Fruit fly (Drosophila melanogaster) whole organism, wandering third instar larva: ENCODE data around the gene nSyb.

Source experiments
- Abd-B ChIP-seq: fragments of >200 bp; optimal IDR thresholded peaks from 2 replicates; lab custom pipeline; 2017; ENCODE audit warnings: missing biosample characterization, missing genetic modification characterization
- CG32264 ChIP-seq: fragments of 200-800 bp; sonication (Bioruptor generic); optimal IDR thresholded peaks from 2 replicates; lab custom pipeline; 2016; ENCODE audit warnings: missing biosample characterization, missing genetic modification characterization
- CG9705 ChIP-seq: fragments of 200-800 bp; sonication (Bioruptor generic); optimal IDR thresholded peaks from 2 replicates; lab custom pipeline; 2018; ENCODE audit warnings: missing biosample characterization, mild to moderate bottlenecking, missing genetic modification characterization
- Dfd ChIP-seq: fragments of >200 bp; optimal IDR thresholded peaks from 2 replicates; lab custom pipeline; 2017; ENCODE audit warnings: missing biosample characterization, missing genetic modification characterization
- Dif ChIP-seq: fragments of 200-275, 200-300 bp; sonication (Bioruptor generic); optimal IDR thresholded peaks from 2 replicates; lab custom pipeline; 2018; ENCODE audit warnings: missing biosample characterization, missing genetic modification characterization; ENCODE audit not compliant: partially characterized antibody
- GATAd ChIP-seq: sonication (Bioruptor generic); optimal IDR thresholded peaks from 2 replicates; lab custom pipeline; 2016; ENCODE audit warnings: missing biosample characterization, missing genetic modification characterization
- HLH106 ChIP-seq: fragments of 200-800 bp; optimal IDR thresholded peaks from 3 replicates; lab custom pipeline; 2019; ENCODE audit warnings: missing biosample characterization, mild to moderate bottlenecking, missing genetic modification characterization, moderate library complexity
- Hnf4 ChIP-seq: fragments of 200-800 bp; sonication (Bioruptor generic); optimal IDR thresholded peaks from 2 replicates; lab custom pipeline; 2016; ENCODE audit warnings: missing biosample characterization, mild to moderate bottlenecking, missing genetic modification characterization
- Hr78 ChIP-seq: fragments of >200 bp; optimal IDR thresholded peaks from 2 replicates; lab custom pipeline; 2017; ENCODE audit warnings: missing biosample characterization, missing genetic modification characterization
- Hr83 ChIP-seq: fragments of 200-300 bp; sonication (Bioruptor generic); optimal IDR thresholded peaks from 2 replicates; lab custom pipeline; 2016; ENCODE audit warnings: missing biosample characterization, mild to moderate bottlenecking, missing genetic modification characterization, moderate library complexity; ENCODE audit not compliant: poor library complexity, severe bottlenecking
- Jra ChIP-seq: sonication (Bioruptor generic); optimal IDR thresholded peaks from 2 replicates; lab custom pipeline; 2016; ENCODE audit warnings: missing biosample characterization, missing genetic modification characterization
- Mio ChIP-seq: sonication (Bioruptor generic); optimal IDR thresholded peaks from 2 replicates; lab custom pipeline; 2016; ENCODE audit warnings: missing biosample characterization, missing genetic modification characterization
- Myc ChIP-seq: fragments of >200 bp; optimal IDR thresholded peaks from 2 replicates; lab custom pipeline; 2017
- OdsH ChIP-seq: fragments of 200-800 bp; sonication (Bioruptor generic); optimal IDR thresholded peaks from 2 replicates; lab custom pipeline; 2016; ENCODE audit warnings: missing biosample characterization, mild to moderate bottlenecking, missing genetic modification characterization
- Rel ChIP-seq, 2 experiments: fragments of 200-800 bp; sonication (Bioruptor generic) in 1 of 2; optimal IDR thresholded peaks; 2 replicates in 1 of 2; 3 replicates in 1 of 2; lab custom pipeline; 2016 to 2019; ENCODE audit warnings: mild to moderate bottlenecking in 2 of 2, missing biosample characterization in 2 of 2, missing genetic modification characterization in 2 of 2, moderate library complexity in 1 of 2
- Sp1 ChIP-seq: fragments of 200-800 bp; sonication (Bioruptor generic); optimal IDR thresholded peaks from 3 replicates; lab custom pipeline; 2019; ENCODE audit warnings: missing biosample characterization, mild to moderate bottlenecking, missing genetic modification characterization, moderate library complexity
- Vsx2 ChIP-seq: fragments of 200-300, 225-300 bp; sonication (Bioruptor generic); optimal IDR thresholded peaks from 2 replicates; lab custom pipeline; 2018; ENCODE audit warnings: missing biosample characterization, missing genetic modification characterization; ENCODE audit not compliant: partially characterized antibody
- br ChIP-seq: fragments of 200-800 bp; sonication (Bioruptor generic); optimal IDR thresholded peaks from 2 replicates; lab custom pipeline; 2016; ENCODE audit warnings: missing biosample characterization, missing genetic modification characterization
- brk ChIP-seq: fragments of 200-800 bp; sonication (Bioruptor generic); optimal IDR thresholded peaks from 2 replicates; lab custom pipeline; 2016; ENCODE audit warnings: missing biosample characterization, mild to moderate bottlenecking, missing genetic modification characterization
- dl ChIP-seq, 2 experiments: fragments of 175-275, 200-275 bp in 1 of 2; fragments of 200-275 bp in 1 of 2; sonication (Bioruptor generic); optimal IDR thresholded peaks; lab custom pipeline; 2018; ENCODE audit warnings: mild to moderate bottlenecking in 2 of 2, missing biosample characterization in 2 of 2, missing genetic modification characterization in 2 of 2, moderate library complexity in 2 of 2; ENCODE audit not compliant: partially characterized antibody in 2 of 2, insufficient read depth in 1 of 2
- dmrt93B ChIP-seq: fragments of 200-800 bp; sonication (Bioruptor generic); optimal IDR thresholded peaks from 2 replicates; lab custom pipeline; 2018; ENCODE audit warnings: missing biosample characterization, mild to moderate bottlenecking, missing genetic modification characterization
- dsf ChIP-seq: sonication (Bioruptor generic); optimal IDR thresholded peaks from 2 replicates; lab custom pipeline; 2016; ENCODE audit warnings: missing biosample characterization, missing genetic modification characterization, borderline replicate concordance
- ey ChIP-seq: fragments of 200-800 bp; sonication (Bioruptor generic); optimal IDR thresholded peaks from 2 replicates; lab custom pipeline; 2016; ENCODE audit warnings: missing biosample characterization, missing genetic modification characterization
- fru ChIP-seq: fragments of 200-800 bp; sonication (Bioruptor generic); optimal IDR thresholded peaks from 3 replicates; lab custom pipeline; 2016; ENCODE audit warnings: missing biosample characterization, mild to moderate bottlenecking, missing genetic modification characterization
- h ChIP-seq: fragments of 200-800 bp; sonication (Bioruptor generic); optimal IDR thresholded peaks from 3 replicates; lab custom pipeline; 2016; ENCODE audit warnings: missing biosample characterization, mild to moderate bottlenecking, missing genetic modification characterization
- jim ChIP-seq: fragments of 175-275, 200-325 bp; sonication (Bioruptor generic); optimal IDR thresholded peaks from 2 replicates; lab custom pipeline; 2016; ENCODE audit warnings: missing biosample characterization, mild to moderate bottlenecking, missing genetic modification characterization
- lola ChIP-seq: fragments of >200 bp; optimal IDR thresholded peaks from 2 replicates; lab custom pipeline; 2017; ENCODE audit warnings: missing biosample characterization, missing genetic modification characterization
- pan ChIP-seq: fragments of >200 bp; optimal IDR thresholded peaks from 2 replicates; lab custom pipeline; 2017
- psq ChIP-seq: fragments of 200-800 bp; sonication (Bioruptor generic); optimal IDR thresholded peaks from 3 replicates; lab custom pipeline; 2017; ENCODE audit warnings: missing biosample characterization, mild to moderate bottlenecking, missing genetic modification characterization, moderate library complexity
- rgr ChIP-seq: fragments of 200-800 bp; sonication (Bioruptor generic); optimal IDR thresholded peaks from 3 replicates; lab custom pipeline; 2016; ENCODE audit warnings: missing biosample characterization, mild to moderate bottlenecking, missing genetic modification characterization
- sage ChIP-seq: fragments of 200-800 bp; sonication (Bioruptor generic); optimal IDR thresholded peaks from 2 replicates; lab custom pipeline; 2016; ENCODE audit warnings: missing biosample characterization, mild to moderate bottlenecking, missing genetic modification characterization
- sv ChIP-seq: fragments of 200-800 bp; sonication (Bioruptor generic); optimal IDR thresholded peaks from 3 replicates; lab custom pipeline; 2016; ENCODE audit warnings: missing biosample characterization, missing genetic modification characterization
- tai ChIP-seq: sonication (Bioruptor generic); optimal IDR thresholded peaks from 2 replicates; lab custom pipeline; 2016; ENCODE audit warnings: missing biosample characterization, missing genetic modification characterization
- usp ChIP-seq: fragments of >200 bp; optimal IDR thresholded peaks from 2 replicates; lab custom pipeline; 2017; ENCODE audit warnings: missing biosample characterization, missing genetic modification characterization
- woc ChIP-seq: sonication (Bioruptor generic); optimal IDR thresholded peaks from 2 replicates; lab custom pipeline; 2016; ENCODE audit warnings: missing biosample characterization, mild to moderate bottlenecking, missing genetic modification characterization

The nSyb gene

dm6 chr3L:1653752-1654151, 16.2 kb upstream of the nSyb start:
- TF ChIP-seq lola (GFP tag; lab: Kevin White, UChicago), result no peak
- TF ChIP-seq rgr (GFP tag; lab: Kevin White, UChicago), result no peak
- no peak for TF ChIP-seq Hnf4 (GFP tag; lab: Kevin White, UChicago)
- TF ChIP-seq Hr83 (GFP tag; lab: Kevin White, UChicago), result no peak
- TF ChIP-seq sage (GFP tag; lab: Kevin White, UChicago), result no peak
- TF ChIP-seq jim (GFP tag; lab: Kevin White, UChicago), result no peak
- no peak for TF ChIP-seq CG32264 (GFP tag; lab: Kevin White, UChicago)
- no peak for TF ChIP-seq Abd-B (GFP tag; lab: Kevin White, UChicago)

- TF ChIP-seq Hr83 (GFP tag; lab: Kevin White, UChicago) (peak; percentile 35), Mio (no peak)
These were observed 15.2 kb upstream of the nSyb start, which contains the start of the genes CG7970 and Vta1 for dm6 chr3L:1652700-1653200. CG7970 (plus strand) TSS chr3L:1652750. Vta1 (minus strand) TSS chr3L:1652900.

- TF ChIP-seq sage (GFP tag; lab: Kevin White, UChicago) (no peak), lola (GFP tag; lab: Kevin White, UChicago) (no peak), sv (GFP tag; lab: Kevin White, UChicago) (no peak), pan (no peak), HLH106 (tag; lab: Kevin White, UChicago) (no peak), tai (GFP tag; lab: Kevin White, UChicago) (no peak), br (GFP tag; lab: Kevin White, UChicago) (no peak), h (GFP tag; lab: Kevin White, UChicago) (no peak), usp (GFP tag; lab: Kevin White, UChicago) (no peak), fru (no peak), ey (GFP tag; lab: Kevin White, UChicago) (no peak), Vsx2 (GFP tag; lab: Kevin White, UChicago) (no peak), Hr83 (GFP tag; lab: Kevin White, UChicago) (no peak)
These were observed 11.8 kb upstream of the nSyb start for dm6 chr3L:1649363-1649762.

dm6 chr3L:1648690-1649355, 11.3 kb upstream of the nSyb start, which contains the start of gene CG13920:
CG13920 (plus strand) TSS chr3L:1648944.
- TF ChIP-seq h (GFP tag; lab: Kevin White, UChicago), result no peak
- TF ChIP-seq Dif (GFP tag; lab: Kevin White, UChicago), result peak; percentile 10

- peak; percentile 37 for TF ChIP-seq ey (GFP tag; lab: Kevin White, UChicago)
- no peak for TF ChIP-seq Hr78
- TF ChIP-seq Rel (GFP tag; optimal IDR thresholded peaks at IDR 0.05; lab: Kevin White, UChicago), result no peak
- TF ChIP-seq Rel (tag; optimal IDR thresholded peaks at IDR 0.05; lab: Kevin White, UChicago), result no peak
- TF ChIP-seq dsf, result no peak
- peak; percentile 38 for TF ChIP-seq sv (GFP tag; lab: Kevin White, UChicago)
- TF ChIP-seq Myc, result peak; percentile 51
- peak; percentile 80 for TF ChIP-seq Hnf4 (GFP tag; lab: Kevin White, UChicago)
- no peak for TF ChIP-seq dl (GFP tag; optimal IDR thresholded peaks at IDR 0.05; lab: Kevin White, UChicago; ENCODE audit: insufficient read depth in 1 of 2, partially characterized antibody in 2 of 2)
- no peak for TF ChIP-seq fru
- TF ChIP-seq Dif (GFP tag; lab: Kevin White, UChicago), result peak; percentile 25
- no peak for TF ChIP-seq CG9705 (GFP tag; lab: Kevin White, UChicago)
- no peak for TF ChIP-seq GATAd (GFP tag; lab: Kevin White, UChicago)
- TF ChIP-seq Jra (GFP tag; lab: Kevin White, UChicago), result no peak
- TF ChIP-seq sage (GFP tag; lab: Kevin White, UChicago), result no peak
- no peak for TF ChIP-seq HLH106 (tag; lab: Kevin White, UChicago)
- TF ChIP-seq brk (GFP tag; lab: Kevin White, UChicago), result no peak
- no peak for TF ChIP-seq jim (GFP tag; lab: Kevin White, UChicago)
- peak; percentile 2 for TF ChIP-seq psq (GFP tag; lab: Kevin White, UChicago)
- peak; percentile 16 for TF ChIP-seq OdsH (GFP tag; lab: Kevin White, UChicago)
- TF ChIP-seq Vsx2 (GFP tag; lab: Kevin White, UChicago), result no peak
- no peak for TF ChIP-seq Mio
- TF ChIP-seq woc (GFP tag; lab: Kevin White, UChicago), result no peak
- TF ChIP-seq tai (GFP tag; lab: Kevin White, UChicago), result no peak
- peak; percentile 86 for TF ChIP-seq Hr83 (GFP tag; lab: Kevin White, UChicago)
- TF ChIP-seq br (GFP tag; lab: Kevin White, UChicago), result no peak
- no peak for TF ChIP-seq CG32264 (GFP tag; lab: Kevin White, UChicago)
- TF ChIP-seq lola (GFP tag; lab: Kevin White, UChicago), result no peak
- peak; percentile 67 for TF ChIP-seq rgr (GFP tag; lab: Kevin White, UChicago)
- no peak for TF ChIP-seq dmrt93B (GFP tag; lab: Kevin White, UChicago)
- no peak for TF ChIP-seq Sp1 (GFP tag; lab: Kevin White, UChicago)
- TF ChIP-seq pan, result no peak
- TF ChIP-seq Dfd, result no peak
- no peak for TF ChIP-seq h (GFP tag; lab: Kevin White, UChicago)
- no peak for TF ChIP-seq usp (GFP tag; lab: Kevin White, UChicago)
These were observed 9.8 kb upstream of the nSyb start, which contains the start of the genes CG17249 and Bro for dm6 chr3L:1647276-1647919. CG17249 (minus strand) TSS chr3L:1647464. Bro (plus strand) TSS chr3L:1647869.
